Fruit fly (Drosophila melanogaster): ENCODE data around the gene Sh.

Gene Sh

dm6 chrX:17880269-17880889, 182.7 kb downstream of the Sh start (continued):
- peak; percentile 90 for TF ChIP-seq C15 (GFP tag; IDR thresholded peaks at IDR 0.05)
- peak; percentile 76 for TF ChIP-seq CG4617 (GFP tag; optimal IDR thresholded peaks at IDR 0.05; ENCODE audit: borderline replicate concordance)
- TF ChIP-seq sc (optimal IDR thresholded peaks at IDR 0.05): no peak
- TF ChIP-seq sc (GFP tag; optimal IDR thresholded peaks at IDR 0.05): peak; percentile 88
- TF ChIP-seq CG1603 (tag; optimal IDR thresholded peaks at IDR 0.05): peak; percentile 96
- TF ChIP-seq CG10462 (GFP tag; optimal IDR thresholded peaks at IDR 0.05): peak; percentile 89
- TF ChIP-seq nau (GFP tag; optimal IDR thresholded peaks at IDR 0.05): peak; percentile 89
- peak; percentile 93 for TF ChIP-seq Aef1 (GFP tag; IDR thresholded peaks at IDR 0.05)
- peak; percentile 88 for TF ChIP-seq CG12236 (GFP tag; optimal IDR thresholded peaks at IDR 0.05)
- peak; percentile 90 for TF ChIP-seq CG4707 (GFP tag; optimal IDR thresholded peaks at IDR 0.05)
- TF ChIP-seq CG13287 (GFP tag; IDR thresholded peaks at IDR 0.05; ENCODE audit: partially characterized antibody): no peak; the same call in 1 of the 2 replicates
- TF ChIP-seq CG18262 (tag; optimal IDR thresholded peaks at IDR 0.05): peak; percentile 90
- peak; percentile 92 for TF ChIP-seq Atf-2 (GFP tag; optimal IDR thresholded peaks at IDR 0.05)
- TF ChIP-seq Camta (GFP tag; optimal IDR thresholded peaks at IDR 0.05): peak; percentile 92
- peak; percentile 58 for TF ChIP-seq pros (GFP tag; optimal IDR thresholded peaks at IDR 0.05)
- TF ChIP-seq nerfin-2 (GFP tag; IDR thresholded peaks at IDR 0.05; ENCODE audit: partially characterized antibody): no peak
- peak in 1 of 3 experiments; percentile 79 for TF ChIP-seq lola (GFP tag; optimal IDR thresholded peaks at IDR 0.05)
- peak; percentile 90 for TF ChIP-seq CG4404 (GFP tag; IDR thresholded peaks at IDR 0.05)
- TF ChIP-seq tx (GFP tag; optimal IDR thresholded peaks at IDR 0.05): peak; percentile 92
- peak; percentile 94 for TF ChIP-seq CG6689 (GFP tag; IDR thresholded peaks at IDR 0.05)
- peak; percentile 91 for TF ChIP-seq CG3281 (GFP tag; optimal IDR thresholded peaks at IDR 0.05)
- peak; percentile 87 for TF ChIP-seq Nf-YA (GFP tag; IDR thresholded peaks at IDR 0.05)
- peak; percentile 90 for TF ChIP-seq rib (GFP tag; IDR thresholded peaks at IDR 0.05)
- TF ChIP-seq ase (GFP tag; IDR thresholded peaks at IDR 0.05): peak; percentile 95
- peak; percentile 96 for TF ChIP-seq ems (GFP tag; optimal IDR thresholded peaks at IDR 0.05)
- peak; percentile 95 for TF ChIP-seq Dek (tag; optimal IDR thresholded peaks at IDR 0.05)
- TF ChIP-seq zfh2 (GFP tag; optimal IDR thresholded peaks at IDR 0.05): peak; percentile 98
- TF ChIP-seq CG15073 (GFP tag; optimal IDR thresholded peaks at IDR 0.05): peak; percentile 69
- TF ChIP-seq salm (tag; optimal IDR thresholded peaks at IDR 0.05): peak; percentile 94
- TF ChIP-seq Side (GFP tag; optimal IDR thresholded peaks at IDR 0.05): peak; percentile 96
- peak in 1 of 2 experiments; percentile 86 for TF ChIP-seq Hr78 (GFP tag; optimal IDR thresholded peaks at IDR 0.05)
- peak; percentile 87 for TF ChIP-seq CG1024 (GFP tag; IDR thresholded peaks at IDR 0.05)
- TF ChIP-seq her (GFP tag; optimal IDR thresholded peaks at IDR 0.05): peak; percentile 90
- peak; percentile 97 for TF ChIP-seq Sox102F (GFP tag; optimal IDR thresholded peaks at IDR 0.05)
- TF ChIP-seq Dp (GFP tag; optimal IDR thresholded peaks at IDR 0.05): peak; percentile 14
- TF ChIP-seq tll (GFP tag; optimal IDR thresholded peaks at IDR 0.05): no peak
- peak; percentile 70 for TF ChIP-seq CG8359 (GFP tag; optimal IDR thresholded peaks at IDR 0.05; ENCODE audit: borderline replicate concordance)
- TF ChIP-seq Gsc (GFP tag; IDR thresholded peaks at IDR 0.05): peak; percentile 86
- TF ChIP-seq odd (GFP tag; optimal IDR thresholded peaks at IDR 0.05): peak; percentile 86
- TF ChIP-seq Stat92E (GFP tag; optimal IDR thresholded peaks at IDR 0.05): peak in 1 of 3 experiments; percentile 84
- TF ChIP-seq usp (GFP tag; optimal IDR thresholded peaks at IDR 0.05): no peak
- TF ChIP-seq CG30020 (tag; optimal IDR thresholded peaks at IDR 0.05): peak; percentile 60
- TF ChIP-seq Vsx1 (GFP tag; optimal IDR thresholded peaks at IDR 0.05): peak; percentile 76
- TF ChIP-seq dpn (GFP tag; optimal IDR thresholded peaks at IDR 0.05): peak; percentile 97 to 98
- TF ChIP-seq NfI (GFP tag; optimal IDR thresholded peaks at IDR 0.05): peak; percentile 97
- TF ChIP-seq YL-1 (GFP tag; optimal IDR thresholded peaks at IDR 0.05): peak; percentile 78
- TF ChIP-seq CG8924 (tag; optimal IDR thresholded peaks at IDR 0.05): peak; percentile 92
- TF ChIP-seq nerfin-1 (tag; optimal IDR thresholded peaks at IDR 0.05): peak; percentile 84

All from whole organism, embryonic.